Worm (Caenorhabditis elegans): ENCODE data around the gene nas-9.

nas-9 gene

DNA sequence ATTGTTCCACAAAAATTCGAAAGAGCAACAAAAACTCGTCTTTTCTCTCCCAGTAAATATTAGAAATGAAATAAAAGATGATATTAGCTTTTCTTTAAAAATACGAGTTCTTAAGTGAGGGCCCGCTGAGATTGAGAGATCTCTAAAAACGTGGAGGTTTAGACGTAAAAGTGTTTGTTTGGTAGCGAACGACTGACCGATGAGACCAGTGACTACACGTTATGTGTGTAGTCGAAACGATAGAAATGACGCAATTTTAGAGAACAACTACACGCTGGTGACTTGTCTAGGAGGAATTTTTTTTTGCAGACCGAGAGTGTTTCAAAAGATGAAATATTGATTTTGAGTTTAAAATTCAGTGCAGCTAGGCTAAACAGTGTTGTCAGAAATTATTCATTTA is 22.9 kb upstream of the nas-9 start, which contains the start of gene C37H5.13 (continued):
- no peak for TF ChIP-seq sem-4 (tag; optimal IDR thresholded peaks at IDR 0.05)
- TF ChIP-seq aly-2 (tag; optimal IDR thresholded peaks at IDR 0.05) = no peak
- no peak for TF ChIP-seq elt-1 (tag; optimal IDR thresholded peaks at IDR 0.05)
- TF ChIP-seq ZK546.5 (tag; optimal IDR thresholded peaks at IDR 0.05) = no peak
- TF ChIP-seq ceh-82 (tag; optimal IDR thresholded peaks at IDR 0.05) = no peak
- no peak for TF ChIP-seq lin-11 (tag; optimal IDR thresholded peaks at IDR 0.05)
- TF ChIP-seq nhr-23 (tag; optimal IDR thresholded peaks at IDR 0.05) = no peak
- TF ChIP-seq sma-3 (GFP tag; optimal IDR thresholded peaks at IDR 0.05) = no peak
- TF ChIP-seq nhr-12 (tag; optimal IDR thresholded peaks at IDR 0.05) = no peak
- TF ChIP-seq ama-1 (optimal IDR thresholded peaks at IDR 0.05) = no peak

DNA sequence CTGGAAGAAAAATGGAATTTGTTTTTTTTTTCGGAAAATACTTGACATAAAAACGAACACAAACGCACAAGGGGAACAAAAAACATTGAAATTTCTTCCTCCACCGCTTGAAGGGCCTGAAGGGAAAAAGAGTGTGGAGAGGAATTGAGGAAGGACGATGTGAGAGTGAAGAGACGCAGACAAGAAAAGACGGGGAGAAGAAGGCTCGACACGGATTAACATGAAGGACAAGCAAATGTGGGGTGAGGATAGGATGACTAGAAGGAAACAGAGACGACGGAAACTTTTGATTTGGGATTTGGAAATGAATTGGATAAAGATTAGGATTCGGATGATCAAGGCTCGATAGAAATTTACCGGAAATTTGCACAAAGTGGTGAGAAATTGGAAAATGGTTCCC is 20.7 kb upstream of the nas-9 start:
- TF ChIP-seq nhr-129 (tag; optimal IDR thresholded peaks at IDR 0.05) (peak; percentile 51), unc-55 (GFP tag; optimal IDR thresholded peaks at IDR 0.05) (peak; percentile 42), nhr-77 (tag; optimal IDR thresholded peaks at IDR 0.05) (no peak), dmd-4 (tag; optimal IDR thresholded peaks at IDR 0.05) (no peak), lsy-2 (tag; optimal IDR thresholded peaks at IDR 0.05) (peak in 1 of 2 experiments; percentile 45)

DNA sequence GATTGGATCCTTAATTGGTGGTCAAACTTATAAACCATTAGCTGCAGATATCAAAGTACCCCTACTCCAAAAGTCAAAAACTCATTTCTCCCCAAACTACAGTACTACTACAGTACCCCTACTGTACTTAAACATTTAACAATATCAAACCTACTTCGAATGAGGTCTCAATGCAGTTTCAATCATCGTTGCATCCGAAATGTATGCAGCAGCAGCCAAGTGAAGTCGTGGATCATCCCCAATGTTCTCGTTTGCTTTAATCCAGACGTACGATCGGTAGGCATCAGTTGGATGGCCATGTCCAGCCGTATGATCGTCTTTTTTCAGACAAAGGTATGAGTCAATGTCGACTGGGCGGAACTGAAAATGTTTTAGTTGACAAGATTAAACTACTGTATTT is 17.7 kb upstream of the nas-9 start:
- TF ChIP-seq gmeb-1 (tag; optimal IDR thresholded peaks at IDR 0.05) (no peak), nhr-25 (tag; optimal IDR thresholded peaks at IDR 0.05) (no peak), blmp-1 (tag; optimal IDR thresholded peaks at IDR 0.05; ENCODE audit: insufficient read depth) (no peak), R02D3.7 (tag; optimal IDR thresholded peaks at IDR 0.05) (no peak), elt-3 (tag; optimal IDR thresholded peaks at IDR 0.05) (no peak), nhr-77 (tag; optimal IDR thresholded peaks at IDR 0.05) (no peak), fos-1 (tag; optimal IDR thresholded peaks at IDR 0.05) (no peak), skn-1 (tag; optimal IDR thresholded peaks at IDR 0.05) (no peak), zag-1 (tag; optimal IDR thresholded peaks at IDR 0.05) (no peak), ceh-82 (tag; optimal IDR thresholded peaks at IDR 0.05) (no peak), nhr-12 (tag; optimal IDR thresholded peaks at IDR 0.05) (no peak), lin-13 (GFP tag; optimal IDR thresholded peaks at IDR 0.05) (no peak), nhr-237 (tag; optimal IDR thresholded peaks at IDR 0.05) (no peak), nhr-11 (tag; optimal IDR thresholded peaks at IDR 0.05) (no peak), sma-9 (GFP tag; optimal IDR thresholded peaks at IDR 0.05) (no peak), sma-9 (tag; optimal IDR thresholded peaks at IDR 0.05) (no peak)

DNA sequence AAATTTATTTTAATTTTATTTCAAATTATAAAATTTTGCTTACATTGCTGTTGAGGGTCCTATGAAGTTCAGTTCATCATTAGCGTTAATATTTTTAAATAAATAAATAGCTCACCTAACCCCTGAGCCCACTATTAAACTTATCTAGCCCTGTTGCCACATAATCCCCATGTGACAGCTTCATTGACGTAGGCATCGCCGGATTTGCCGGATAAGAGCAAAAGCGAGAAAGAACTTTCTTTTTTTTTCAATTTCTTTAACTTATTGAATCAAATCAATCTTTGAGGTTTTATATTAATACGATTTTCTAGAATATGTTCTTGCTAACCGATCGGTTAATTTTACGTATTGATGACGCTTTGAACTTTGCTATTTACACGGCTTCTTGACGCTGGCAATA is 12.2 kb upstream of the nas-9 start:
- TF ChIP-seq unc-62 (GFP tag; optimal IDR thresholded peaks at IDR 0.05) = no peak
- TF ChIP-seq ama-1 (optimal IDR thresholded peaks at IDR 0.05) = no peak
- no peak for TF ChIP-seq unc-55 (GFP tag; optimal IDR thresholded peaks at IDR 0.05)
- no peak for TF ChIP-seq skn-1 (tag; optimal IDR thresholded peaks at IDR 0.05)
- TF ChIP-seq nhr-129 (tag; optimal IDR thresholded peaks at IDR 0.05) = no peak
- TF ChIP-seq C34F6.9 (tag; optimal IDR thresholded peaks at IDR 0.05) = no peak
- no peak for TF ChIP-seq Y55F3AM.14 (GFP tag; optimal IDR thresholded peaks at IDR 0.05)
- TF ChIP-seq ztf-11 (tag; optimal IDR thresholded peaks at IDR 0.05) = no peak
- no peak for TF ChIP-seq snpc-4 (tag; optimal IDR thresholded peaks at IDR 0.05)
- TF ChIP-seq mdl-1 (tag; optimal IDR thresholded peaks at IDR 0.05) = no peak

DNA sequence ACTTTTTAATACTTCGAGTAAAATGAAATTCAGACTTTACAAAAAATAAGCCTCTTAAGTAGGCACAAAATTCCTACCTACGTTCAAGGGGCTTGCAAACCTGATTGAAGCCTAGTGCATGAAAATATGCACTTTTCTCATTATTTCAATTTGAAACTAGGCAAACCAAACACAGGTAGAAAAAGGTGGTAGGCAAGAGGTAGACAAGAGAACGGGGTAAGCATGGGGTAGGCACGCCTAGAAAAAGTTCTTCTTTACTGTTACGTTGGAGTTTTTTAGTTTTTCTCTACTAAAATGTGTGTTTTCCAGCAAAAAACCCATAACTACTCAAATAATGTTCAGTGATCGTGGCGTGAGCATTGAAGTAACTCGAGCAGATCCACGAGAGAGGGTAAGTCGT is 11.3 kb upstream of the nas-9 start, which contains the start of gene nex-4:
nex-4 (plus strand) TSS at position 301 of the 400 bp plus-strand sequence.
- TF ChIP-seq sma-3 (GFP tag; optimal IDR thresholded peaks at IDR 0.05) (no peak), snpc-4 (tag; optimal IDR thresholded peaks at IDR 0.05) (no peak), ama-1 (optimal IDR thresholded peaks at IDR 0.05) (no peak), lin-39 (tag; optimal IDR thresholded peaks at IDR 0.05) (no peak), elt-3 (tag; optimal IDR thresholded peaks at IDR 0.05) (no peak), sem-4 (tag; optimal IDR thresholded peaks at IDR 0.05) (no peak), mbf-1 (tag; optimal IDR thresholded peaks at IDR 0.05) (no peak), gmeb-1 (tag; optimal IDR thresholded peaks at IDR 0.05) (no peak), crh-2 (tag; optimal IDR thresholded peaks at IDR 0.05) (no peak), egl-27 (tag; optimal IDR thresholded peaks at IDR 0.05) (no peak), C34F6.9 (tag; optimal IDR thresholded peaks at IDR 0.05) (no peak), fos-1 (tag; optimal IDR thresholded peaks at IDR 0.05) (no peak)

Measured in whole organism, L2 larva.